Fruit fly (Drosophila melanogaster) whole organism, embryonic: ENCODE results near the gene Dhpr.
A peak's percentile ranks its signal among the peaks of the same experiment; 100 is the strongest.

Experiments
- Abd-B ChIP-seq: fragments of 200-800 bp; sonication (Bioruptor generic); optimal IDR thresholded peaks from 2 replicates; lab custom pipeline; 2018; ENCODE audit warnings: missing biosample characterization, mild to moderate bottlenecking, missing genetic modification characterization, moderate library complexity
- Antp ChIP-seq: fragments of 200-800 bp; sonication (Bioruptor generic); optimal IDR thresholded peaks from 3 replicates; lab custom pipeline; 2016; ENCODE audit warnings: missing biosample characterization, missing genetic modification characterization
- Bgb ChIP-seq: fragments of 200-800 bp; sonication (Bioruptor generic); IDR thresholded peaks from 2 replicates; pipeline ENCODE4 v1.3.6; 2022; ENCODE audit warnings: missing biosample characterization, missing genetic modification characterization; ENCODE audit not compliant: partially characterized antibody
- CG10267 ChIP-seq: fragments of 200-800 bp; sonication (Bioruptor generic); optimal IDR thresholded peaks from 2 replicates; lab custom pipeline; 2018; ENCODE audit warnings: missing biosample characterization, mild to moderate bottlenecking, missing genetic modification characterization, moderate library complexity
- CG11456 ChIP-seq: fragments of 200-800 bp; sonication (Bioruptor generic); IDR thresholded peaks from 3 replicates; pipeline ENCODE4 v1.3.6; 2022; ENCODE audit warnings: missing biosample characterization, missing genetic modification characterization
- CG12071 ChIP-seq: fragments of 200-800 bp; sonication (Bioruptor generic); optimal IDR thresholded peaks from 3 replicates; lab custom pipeline; 2018; ENCODE audit warnings: missing biosample characterization, mild to moderate bottlenecking, missing genetic modification characterization
- CG13123 ChIP-seq: fragments of 200-800 bp; sonication (Bioruptor generic); optimal IDR thresholded peaks from 2 replicates; lab custom pipeline; 2016; ENCODE audit warnings: missing biosample characterization, missing genetic modification characterization
- CG14710 ChIP-seq: fragments of 200-800 bp; sonication (Bioruptor generic); optimal IDR thresholded peaks from 3 replicates; lab custom pipeline; 2019; ENCODE audit warnings: missing biosample characterization, mild to moderate bottlenecking, missing genetic modification characterization, moderate library complexity
- CG1602 ChIP-seq: fragments of 200-800 bp; sonication (Bioruptor generic); optimal IDR thresholded peaks from 3 replicates; lab custom pipeline; 2016; ENCODE audit warnings: missing biosample characterization, missing genetic modification characterization
- CG16813 ChIP-seq: fragments of 200-800 bp; sonication (Bioruptor generic); IDR thresholded peaks from 3 replicates; pipeline ENCODE4 v1.3.6; 2022; ENCODE audit warnings: missing biosample characterization, missing genetic modification characterization; ENCODE audit not compliant: partially characterized antibody
- CG17829 ChIP-seq: fragments of 200-800 bp; optimal IDR thresholded peaks from 2 replicates; lab custom pipeline; 2019; ENCODE audit warnings: missing biosample characterization, mild to moderate bottlenecking, missing genetic modification characterization, moderate library complexity
- CG2116 ChIP-seq: fragments of 200-800 bp; sonication (Bioruptor generic); optimal IDR thresholded peaks from 3 replicates; lab custom pipeline; 2018; ENCODE audit warnings: missing biosample characterization, mild to moderate bottlenecking, missing genetic modification characterization
- CG2678 ChIP-seq: fragments of 200-800 bp; sonication (Bioruptor generic); optimal IDR thresholded peaks from 3 replicates; lab custom pipeline; 2019; ENCODE audit warnings: missing biosample characterization, mild to moderate bottlenecking, missing genetic modification characterization, moderate library complexity
- CG2712 ChIP-seq: fragments of 200-800 bp; optimal IDR thresholded peaks from 3 replicates; lab custom pipeline; 2019; ENCODE audit warnings: missing biosample characterization, mild to moderate bottlenecking, missing genetic modification characterization, moderate library complexity
- CG34422 ChIP-seq: fragments of 200-800 bp; sonication (Bioruptor generic); IDR thresholded peaks from 3 replicates; pipeline ENCODE4 v1.3.6; 2022; ENCODE audit warnings: missing biosample characterization, missing genetic modification characterization
- CG6791 ChIP-seq: fragments of 200-800 bp; sonication (Bioruptor generic); IDR thresholded peaks from 3 replicates; pipeline ENCODE4 v1.3.6; 2022; ENCODE audit warnings: missing biosample characterization, missing genetic modification characterization; ENCODE audit not compliant: partially characterized antibody
- CG7839 ChIP-seq: fragments of 200-800 bp; sonication (Bioruptor generic); optimal IDR thresholded peaks from 3 replicates; lab custom pipeline; 2018; ENCODE audit warnings: missing biosample characterization, mild to moderate bottlenecking, missing genetic modification characterization, moderate library complexity
- CrebB ChIP-seq: fragments of 200-800 bp; sonication (Bioruptor generic); optimal IDR thresholded peaks from 3 replicates; lab custom pipeline; 2018; ENCODE audit warnings: missing biosample characterization, mild to moderate bottlenecking, missing genetic modification characterization
- Dbx ChIP-seq: fragments of 200-800 bp; sonication (Bioruptor generic); IDR thresholded peaks from 3 replicates; pipeline ENCODE4 v1.3.6; 2022; ENCODE audit warnings: missing biosample characterization, missing genetic modification characterization
- Dek ChIP-seq: fragments of 200-800 bp; sonication (Bioruptor generic); optimal IDR thresholded peaks from 3 replicates; lab custom pipeline; 2019; ENCODE audit warnings: missing biosample characterization, mild to moderate bottlenecking, missing genetic modification characterization, moderate library complexity
- Dp ChIP-seq: fragments of 200-800 bp; sonication (Bioruptor generic); optimal IDR thresholded peaks from 2 replicates; lab custom pipeline; 2018; ENCODE audit warnings: missing biosample characterization, mild to moderate bottlenecking, missing genetic modification characterization, moderate library complexity
- E2f2 ChIP-seq: fragments of 200-800 bp; sonication (Bioruptor generic); IDR thresholded peaks from 2 replicates; pipeline ENCODE4 v1.3.6; 2022; ENCODE audit warnings: missing biosample characterization, missing genetic modification characterization
- Fer1 ChIP-seq: fragments of 200-800 bp; sonication (Bioruptor generic); optimal IDR thresholded peaks from 2 replicates; lab custom pipeline; 2017; ENCODE audit warnings: missing biosample characterization, mild to moderate bottlenecking, missing genetic modification characterization
- H2.0 ChIP-seq: fragments of 200-800 bp; sonication (Bioruptor generic); IDR thresholded peaks from 2 replicates; pipeline ENCODE4 v1.3.6; 2022; ENCODE audit warnings: missing biosample characterization, missing genetic modification characterization
- MBD-R2 ChIP-seq: fragments of 200-800 bp; sonication (Bioruptor generic); IDR thresholded peaks from 2 replicates; pipeline ENCODE4 v1.3.6; 2022; ENCODE audit warnings: missing biosample characterization, missing genetic modification characterization
- abd-A ChIP-seq: fragments of 200-800 bp; sonication (Bioruptor generic); optimal IDR thresholded peaks from 3 replicates; lab custom pipeline; 2019; ENCODE audit warnings: missing biosample characterization, mild to moderate bottlenecking, missing genetic modification characterization, moderate library complexity
- caup ChIP-seq: fragments of 200-800 bp; sonication (Bioruptor generic); optimal IDR thresholded peaks from 3 replicates; lab custom pipeline; 2017; ENCODE audit warnings: missing biosample characterization, mild to moderate bottlenecking, missing genetic modification characterization, moderate library complexity; ENCODE audit not compliant: severe bottlenecking
- chif ChIP-seq, 2 experiments: fragments of 200-800 bp; sonication (Bioruptor generic); optimal IDR thresholded peaks; 3 replicates each; lab custom pipeline; 2016; ENCODE audit warnings: missing biosample characterization in 2 of 2, missing genetic modification characterization in 2 of 2
- chinmo ChIP-seq: fragments of 200-800 bp; sonication (Bioruptor generic); IDR thresholded peaks from 4 replicates; pipeline ENCODE4 v1.3.6; 2022; ENCODE audit warnings: missing biosample characterization, missing genetic modification characterization; ENCODE audit not compliant: partially characterized antibody
- dpn ChIP-seq, 2 experiments: fragments of 200-800 bp; sonication (Bioruptor generic); optimal IDR thresholded peaks; 3 replicates each; lab custom pipeline; 2016; ENCODE audit warnings: missing biosample characterization in 2 of 2, missing genetic modification characterization in 2 of 2
- dysf ChIP-seq: fragments of 200-800 bp; sonication (Bioruptor generic); IDR thresholded peaks from 3 replicates; pipeline ENCODE4 v1.3.6; 2022; ENCODE audit warnings: missing biosample characterization, missing genetic modification characterization
- esg ChIP-seq: fragments of 200-800 bp; sonication (Bioruptor generic); conservative IDR thresholded peaks from 2 replicates; pipeline ENCODE4 v1.3.6; 2022; ENCODE audit warnings: missing biosample characterization, missing genetic modification characterization
- ewg ChIP-seq: fragments of 200-800 bp; sonication (Bioruptor generic); optimal IDR thresholded peaks from 3 replicates; lab custom pipeline; 2017; ENCODE audit warnings: mild to moderate bottlenecking, missing biosample characterization, missing genetic modification reagents, missing genetic modification characterization
- gce ChIP-seq: fragments of 200-800 bp; sonication (Bioruptor generic); IDR thresholded peaks from 3 replicates; pipeline ENCODE4 v1.3.6; 2022; ENCODE audit warnings: missing biosample characterization, missing genetic modification characterization
- inv ChIP-seq: fragments of 200-800 bp; sonication (Bioruptor generic); IDR thresholded peaks from 2 replicates; pipeline ENCODE4 v1.3.6; 2022; ENCODE audit warnings: missing biosample characterization, missing genetic modification characterization; ENCODE audit not compliant: partially characterized antibody
- kah ChIP-seq: fragments of 200-800 bp; sonication (Bioruptor generic); optimal IDR thresholded peaks from 2 replicates; lab custom pipeline; 2018; ENCODE audit warnings: missing biosample characterization, mild to moderate bottlenecking, missing genetic modification characterization
- knrl ChIP-seq: fragments of 200-800 bp; sonication (Bioruptor generic); IDR thresholded peaks from 3 replicates; pipeline ENCODE4 v1.3.6; 2022; ENCODE audit warnings: missing biosample characterization, missing genetic modification characterization; ENCODE audit not compliant: partially characterized antibody
- mam ChIP-seq: fragments of 200-800 bp; sonication (Bioruptor generic); optimal IDR thresholded peaks from 3 replicates; lab custom pipeline; 2016; ENCODE audit warnings: missing biosample characterization, missing genetic modification characterization
- nerfin-1 ChIP-seq: fragments of 200-800 bp; sonication (Bioruptor generic); optimal IDR thresholded peaks from 3 replicates; lab custom pipeline; 2019; ENCODE audit warnings: missing biosample characterization, mild to moderate bottlenecking, missing genetic modification characterization, moderate library complexity
- pum ChIP-seq: fragments of 200-800 bp; sonication (Bioruptor generic); optimal IDR thresholded peaks from 2 replicates; lab custom pipeline; 2016; ENCODE audit warnings: missing biosample characterization, missing genetic modification characterization
- pzg ChIP-seq: fragments of 200-800 bp; sonication (Bioruptor generic); optimal IDR thresholded peaks from 3 replicates; lab custom pipeline; 2018; ENCODE audit warnings: missing biosample characterization, mild to moderate bottlenecking, missing genetic modification characterization, moderate library complexity
- sd ChIP-seq: fragments of 200-800 bp; sonication (Bioruptor generic); optimal IDR thresholded peaks from 3 replicates; lab custom pipeline; 2018; ENCODE audit warnings: missing biosample characterization, mild to moderate bottlenecking, missing genetic modification characterization, moderate library complexity
- sens ChIP-seq: fragments of 200-800 bp; sonication (Bioruptor generic); peaks from one replicate; lab custom pipeline; 2016; ENCODE audit warnings: missing biosample characterization, missing genetic modification characterization
- sisA ChIP-seq: fragments of 200-800 bp; sonication (Bioruptor generic); IDR thresholded peaks from 2 replicates; pipeline ENCODE4 v1.3.6; 2022; ENCODE audit warnings: missing biosample characterization, missing genetic modification characterization
- tio ChIP-seq: fragments of 200-800 bp; sonication (Bioruptor generic); optimal IDR thresholded peaks from 2 replicates; lab custom pipeline; 2017; ENCODE audit warnings: missing biosample characterization, missing genetic modification characterization, inconsistent platforms
- tll ChIP-seq, 2 experiments: fragments of 200-800 bp in 1 of 2; fragments of >200 bp in 1 of 2; sonication (Bioruptor generic) in 1 of 2; optimal IDR thresholded peaks; 2 replicates each; lab custom pipeline; 2017 to 2019; ENCODE audit warnings: missing biosample characterization in 2 of 2, missing genetic modification characterization in 2 of 2, mild to moderate bottlenecking in 1 of 2, moderate library complexity in 1 of 2
- trem ChIP-seq: fragments of 200-800 bp; optimal IDR thresholded peaks from 3 replicates; lab custom pipeline; 2019; ENCODE audit warnings: missing biosample characterization, mild to moderate bottlenecking, missing genetic modification characterization, moderate library complexity
- vvl ChIP-seq: fragments of 200-800 bp; sonication (Bioruptor generic); IDR thresholded peaks from 2 replicates; pipeline ENCODE4 v1.3.6; 2022; ENCODE audit warnings: missing biosample characterization, missing genetic modification characterization
- yki ChIP-seq: fragments of >200 bp; optimal IDR thresholded peaks from 3 replicates; lab custom pipeline; 2018

Dhpr gene

dm6 chr3L:9134349-9134748 lies at the start of gene Dhpr, which contains the start of gene bol (continued):
- TF ChIP-seq inv (GFP tag; lab: Robert Waterston, UW), result no peak
- no peak for TF ChIP-seq chif (GFP tag; optimal IDR thresholded peaks at IDR 0.05; lab: Kevin White, UChicago)
- TF ChIP-seq CG17829, result no peak
- peak; percentile 44 for TF ChIP-seq CG10267
- TF ChIP-seq trem (tag; lab: Kevin White, UChicago), result no peak
- TF ChIP-seq CG13123, result no peak
- peak; percentile 24; the same call in 1 of the 3 replicates for TF ChIP-seq gce (GFP tag; lab: Robert Waterston, UW)
- TF ChIP-seq CG7839 (tag; lab: Kevin White, UChicago), result no peak
- peak; percentile 20 for TF ChIP-seq Dek (tag; lab: Kevin White, UChicago)
- TF ChIP-seq H2.0, result no peak
- TF ChIP-seq CG1602 (GFP tag; lab: Kevin White, UChicago), result no peak
- TF ChIP-seq E2f2 (GFP tag; lab: Robert Waterston, UW), result peak; percentile 76
- no peak for TF ChIP-seq Abd-B (GFP tag; lab: Kevin White, UChicago)
- TF ChIP-seq caup (GFP tag; lab: Kevin White, UChicago), result no peak
- peak; percentile 70; the same call in 1 of the 2 replicates for TF ChIP-seq vvl (GFP tag; lab: Robert Waterston, UW)
- no peak for TF ChIP-seq CG12071
- peak in 1 of 2 experiments; percentile 3 for TF ChIP-seq dpn (GFP tag; optimal IDR thresholded peaks at IDR 0.05; lab: Kevin White, UChicago)
- TF ChIP-seq CrebB (tag; lab: Kevin White, UChicago), result no peak
- TF ChIP-seq CG11456 (GFP tag; lab: Robert Waterston, UW), result 0 out of 3 replicates have a peak, but pooled peaks have one; percentile 10
- TF ChIP-seq knrl, result peak; percentile 35; the same call in 1 of the 3 replicates
- no peak for TF ChIP-seq yki (lab: Kevin White, UChicago)
- peak; percentile 56 for TF ChIP-seq abd-A (tag; lab: Kevin White, UChicago)
- no peak for TF ChIP-seq sisA (GFP tag; lab: Robert Waterston, UW)
- TF ChIP-seq pum (GFP tag; lab: Kevin White, UChicago), result no peak
- TF ChIP-seq sd (tag; lab: Kevin White, UChicago), result peak; percentile 39
- peak; percentile 2 for TF ChIP-seq nerfin-1 (tag; lab: Kevin White, UChicago)
- peak; percentile 44 for TF ChIP-seq CG14710 (tag; lab: Kevin White, UChicago)
- peak; percentile 15 for TF ChIP-seq CG2116 (GFP tag; lab: Kevin White, UChicago)
- no peak for TF ChIP-seq CG2678 (tag; lab: Kevin White, UChicago)
- peak; percentile 27; the same call in 1 of the 3 replicates for TF ChIP-seq CG16813 (GFP tag; lab: Robert Waterston, UW)
- TF ChIP-seq Bgb, result peak; percentile 46; the same call in 1 of the 2 replicates
- TF ChIP-seq sens (GFP tag; lab: Kevin White, UChicago), result peak; percentile 30
- peak; percentile 96 for TF ChIP-seq kah (GFP tag; lab: Kevin White, UChicago)
- peak; percentile 70; the same call in 2 of the 3 replicates for TF ChIP-seq CG34422
- peak; percentile 2 for TF ChIP-seq CG2712 (tag; lab: Kevin White, UChicago)
- TF ChIP-seq Antp (GFP tag; lab: Kevin White, UChicago), result peak; percentile 20
- peak in 1 of 2 experiments; percentile 3 for TF ChIP-seq tll (GFP tag; optimal IDR thresholded peaks at IDR 0.05; lab: Kevin White, UChicago)
- TF ChIP-seq dysf (GFP tag; lab: Robert Waterston, UW), result 0 out of 3 replicates have a peak, but pooled peaks have one; percentile 27
- peak; percentile 62 for TF ChIP-seq Dp (GFP tag; lab: Kevin White, UChicago)
- TF ChIP-seq pzg (GFP tag; lab: Kevin White, UChicago), result peak; percentile 94
- TF ChIP-seq ewg (GFP tag; lab: Kevin White, UChicago), result peak; percentile 78
- TF ChIP-seq Fer1 (GFP tag; lab: Kevin White, UChicago), result peak; percentile 31
- peak; percentile 26 for TF ChIP-seq mam (GFP tag; lab: Kevin White, UChicago)
- TF ChIP-seq MBD-R2 (GFP tag; lab: Robert Waterston, UW), result peak; percentile 96
- no peak for TF ChIP-seq tio
- no peak for TF ChIP-seq esg
- 0 out of 3 replicates have a peak, but pooled peaks have one; percentile 52 for TF ChIP-seq CG6791 (GFP tag; lab: Robert Waterston, UW)
- TF ChIP-seq chinmo (GFP tag; lab: Robert Waterston, UW), result peak; percentile 84; the same call in 3 of the 4 replicates
- peak; percentile 28; the same call in 1 of the 3 replicates for TF ChIP-seq Dbx (GFP tag; lab: Robert Waterston, UW)
